Worm (Caenorhabditis elegans) whole organism, early embryonic: ENCODE data around the gene srh-82.
A peak's percentile ranks its signal among the peaks of the same experiment; 100 is the strongest.

Experiments
- B0310.2 ChIP-seq: sonication (generic microtip); optimal IDR thresholded peaks from 2 replicates; lab custom pipeline; 2016; ENCODE audit warnings: mild to moderate bottlenecking, missing genetic modification characterization, missing compliant biosample characterization
- F13C5.2 ChIP-seq: sonication (generic microtip); optimal IDR thresholded peaks from 2 replicates; lab custom pipeline; 2017; ENCODE audit warnings: mild to moderate bottlenecking, missing genetic modification characterization, inconsistent platforms, missing compliant biosample characterization
- aly-1 ChIP-seq: sonication (generic microtip); optimal IDR thresholded peaks from 2 replicates; lab custom pipeline; 2016; ENCODE audit warnings: missing genetic modification characterization, missing compliant biosample characterization
- ama-1 ChIP-seq: fragments of 150-350 bp; optimal IDR thresholded peaks from 2 replicates; lab custom pipeline; 2014
- ceh-13 ChIP-seq: fragments of 200-800 bp; sonication (Bioruptor generic); optimal IDR thresholded peaks from 2 replicates; lab custom pipeline; 2018; ENCODE audit warnings: mild to moderate bottlenecking, missing genetic modification characterization, missing compliant biosample characterization
- ceh-36 ChIP-seq: sonication (generic microtip); optimal IDR thresholded peaks from 2 replicates; lab custom pipeline; 2016; ENCODE audit warnings: missing genetic modification characterization, inconsistent platforms, missing compliant biosample characterization
- ets-7 ChIP-seq: sonication (generic microtip); optimal IDR thresholded peaks from 2 replicates; lab custom pipeline; 2016; ENCODE audit warnings: missing genotype, missing genetic modification characterization, missing compliant biosample characterization
- flt-1 ChIP-seq: fragments of 200-800 bp; sonication (Bioruptor generic); IDR thresholded peaks from 2 replicates; pipeline ENCODE4 v1.3.6; 2022; ENCODE audit warnings: missing genetic modification characterization, missing compliant biosample characterization
- hmbx-1 ChIP-seq: sonication (generic microtip); optimal IDR thresholded peaks from 2 replicates; lab custom pipeline; 2016; ENCODE audit warnings: mild to moderate bottlenecking, missing genetic modification characterization, missing compliant biosample characterization
- hmg-4 ChIP-seq: fragments of 200-800 bp; sonication (Bioruptor generic); optimal IDR thresholded peaks from 2 replicates; lab custom pipeline; 2018; ENCODE audit warnings: mild to moderate bottlenecking, missing genetic modification characterization, missing compliant biosample characterization
- hnd-1 ChIP-seq: sonication (generic microtip); optimal IDR thresholded peaks from 2 replicates; lab custom pipeline; 2016; ENCODE audit warnings: missing genetic modification characterization, missing compliant biosample characterization
- pes-1 ChIP-seq: fragments of 200-800 bp; sonication (Bioruptor generic); IDR thresholded peaks from 2 replicates; pipeline ENCODE4 v1.3.6; 2022; ENCODE audit warnings: missing genetic modification reagents, missing genetic modification characterization, missing compliant biosample characterization
- scrt-1 ChIP-seq: fragments of 200-800 bp; sonication (Bioruptor generic); IDR thresholded peaks from 2 replicates; pipeline ENCODE4 v1.3.6; 2022; ENCODE audit warnings: missing genetic modification characterization, missing compliant biosample characterization
- sea-1 ChIP-seq: fragments of 200-800 bp; sonication (Bioruptor generic); conservative IDR thresholded peaks from 2 replicates; pipeline ENCODE4 v1.3.6; 2022; ENCODE audit warnings: missing genetic modification characterization, missing compliant biosample characterization
- tbx-11 ChIP-seq: fragments of 200-800 bp; sonication (Bioruptor generic); IDR thresholded peaks from 2 replicates; pipeline ENCODE4 v1.3.6; 2022; ENCODE audit warnings: missing genetic modification characterization, missing compliant biosample characterization
- tbx-37 ChIP-seq: fragments of 200-800 bp; sonication (Bioruptor generic); conservative IDR thresholded peaks from 2 replicates; pipeline ENCODE4 v1.3.6; 2022; ENCODE audit warnings: missing genetic modification reagents, missing genetic modification characterization, missing compliant biosample characterization
- tra-4 ChIP-seq: sonication (generic microtip); optimal IDR thresholded peaks from 2 replicates; lab custom pipeline; 2017; ENCODE audit warnings: missing genetic modification characterization, missing compliant biosample characterization

srh-82 gene

ce11 chrV:144794-145193 is at the start of gene srh-82:
Gene srh-82, plus strand, starts transcription at chrV:145094.
- TF ChIP-seq sea-1 (GFP tag; lab: Robert Waterston, UW) (no peak), flt-1 (GFP tag; lab: Robert Waterston, UW) (no peak), F13C5.2 (tag; lab: Kevin White, UChicago) (no peak), tra-4 (no peak), hmg-4 (GFP tag; lab: Kevin White, UChicago) (no peak), scrt-1 (GFP tag; lab: Robert Waterston, UW) (no peak), hmbx-1 (tag; lab: Kevin White, UChicago) (no peak), ceh-13 (GFP tag; lab: Kevin White, UChicago) (no peak), ama-1 (lab: Kevin White, UChicago) (no peak), tbx-37 (GFP tag; lab: Robert Waterston, UW) (no peak), ets-7 (tag; lab: Kevin White, UChicago) (no peak)

- no peak for TF ChIP-seq hmbx-1 (tag; lab: Kevin White, UChicago)
- no peak for TF ChIP-seq aly-1 (tag; lab: Kevin White, UChicago)
- no peak for TF ChIP-seq hnd-1 (tag; lab: Kevin White, UChicago)
- no peak for TF ChIP-seq scrt-1 (GFP tag; lab: Robert Waterston, UW)
- TF ChIP-seq hmg-4 (GFP tag; lab: Kevin White, UChicago): no peak
- TF ChIP-seq ama-1 (lab: Kevin White, UChicago): no peak
- no peak for TF ChIP-seq tbx-37 (GFP tag; lab: Robert Waterston, UW)
- no peak for TF ChIP-seq sea-1 (GFP tag; lab: Robert Waterston, UW)
- no peak for TF ChIP-seq ets-7 (tag; lab: Kevin White, UChicago)
- no peak for TF ChIP-seq B0310.2 (tag; lab: Kevin White, UChicago)
- TF ChIP-seq ceh-36 (tag; lab: Kevin White, UChicago): no peak
Observed at ce11 chrV:102165-102564, 42.7 kb upstream of the srh-82 start.

ce11 chrV:103043-103702 is 41.7 kb upstream of the srh-82 start:
- TF ChIP-seq hmg-4 (GFP tag; lab: Kevin White, UChicago): no peak
- TF ChIP-seq flt-1 (GFP tag; lab: Robert Waterston, UW): no peak
- TF ChIP-seq hmbx-1 (tag; lab: Kevin White, UChicago): no peak
- no peak for TF ChIP-seq ceh-13 (GFP tag; lab: Kevin White, UChicago)
- no peak for TF ChIP-seq F13C5.2 (tag; lab: Kevin White, UChicago)
- TF ChIP-seq tbx-11 (GFP tag; lab: Robert Waterston, UW): no peak
- no peak for TF ChIP-seq ets-7 (tag; lab: Kevin White, UChicago)
- no peak for TF ChIP-seq sea-1 (GFP tag; lab: Robert Waterston, UW)
- no peak for TF ChIP-seq ama-1 (lab: Kevin White, UChicago)
- no peak for TF ChIP-seq tbx-37 (GFP tag; lab: Robert Waterston, UW)
- no peak for TF ChIP-seq pes-1

ce11 chrV:103977-104376 is 40.9 kb upstream of the srh-82 start, which contains the start of gene rps-27:
Gene rps-27, minus strand, starts transcription at chrV:104077.
- no peak for TF ChIP-seq ceh-36 (tag; lab: Kevin White, UChicago)

- TF ChIP-seq ama-1 (lab: Kevin White, UChicago) (no peak), tbx-37 (GFP tag; lab: Robert Waterston, UW) (no peak), sea-1 (GFP tag; lab: Robert Waterston, UW) (no peak), ceh-13 (GFP tag; lab: Kevin White, UChicago) (no peak), hmg-4 (GFP tag; lab: Kevin White, UChicago) (peak; percentile 27), ets-7 (tag; lab: Kevin White, UChicago) (no peak), scrt-1 (GFP tag; lab: Robert Waterston, UW) (peak; percentile 22; the same call in 1 of the 2 replicates), flt-1 (GFP tag; lab: Robert Waterston, UW) (no peak), ceh-36 (tag; lab: Kevin White, UChicago) (no peak), pes-1 (no peak), aly-1 (tag; lab: Kevin White, UChicago) (no peak), B0310.2 (tag; lab: Kevin White, UChicago) (no peak), hnd-1 (tag; lab: Kevin White, UChicago) (no peak), F13C5.2 (tag; lab: Kevin White, UChicago) (peak; percentile 32), tbx-11 (GFP tag; lab: Robert Waterston, UW) (no peak), tra-4 (no peak), hmbx-1 (tag; lab: Kevin White, UChicago) (no peak)
Observed at ce11 chrV:104474-104873, 40.4 kb upstream of the srh-82 start, which contains the start of gene picd-1. Gene picd-1, plus strand, starts transcription at chrV:104825.

- TF ChIP-seq scrt-1 (GFP tag; lab: Robert Waterston, UW) (peak; percentile 56; the same call in 1 of the 2 replicates), pes-1 (no peak)
Observed at ce11 chrV:116243-116642, 28.7 kb upstream of the srh-82 start.

- no peak for TF ChIP-seq scrt-1 (GFP tag; lab: Robert Waterston, UW)
Observed at ce11 chrV:117312-117711, 27.6 kb upstream of the srh-82 start.

ce11 chrV:122249-122648 is 22.6 kb upstream of the srh-82 start:
- no peak for TF ChIP-seq aly-1 (tag; lab: Kevin White, UChicago)
- no peak for TF ChIP-seq ceh-36 (tag; lab: Kevin White, UChicago)
- no peak for TF ChIP-seq ets-7 (tag; lab: Kevin White, UChicago)
- TF ChIP-seq pes-1: no peak
- no peak for TF ChIP-seq sea-1 (GFP tag; lab: Robert Waterston, UW)
- TF ChIP-seq tbx-37 (GFP tag; lab: Robert Waterston, UW): no peak
- no peak for TF ChIP-seq tbx-11 (GFP tag; lab: Robert Waterston, UW)
- TF ChIP-seq flt-1 (GFP tag; lab: Robert Waterston, UW): no peak
- no peak for TF ChIP-seq B0310.2 (tag; lab: Kevin White, UChicago)
- TF ChIP-seq tra-4: no peak
